Worm (Caenorhabditis elegans) whole organism, L2 larva: Measurements from ENCODE around the gene emg-1.
A peak's percentile ranks its signal among the peaks of the same experiment; 100 is the strongest.

Experiments used
- C34F6.9 ChIP-seq: fragments of 150-350 bp; optimal IDR thresholded peaks from 2 replicates; lab custom pipeline; 2014; ENCODE audit warnings: missing biosample characterization, missing genetic modification characterization
- F13H6.1 ChIP-seq: sonication (generic microtip); optimal IDR thresholded peaks from 2 replicates; lab custom pipeline; 2016; ENCODE audit warnings: missing genetic modification characterization, missing compliant biosample characterization
- R02D3.7 ChIP-seq: fragments of 150-350 bp; optimal IDR thresholded peaks from 2 replicates; lab custom pipeline; 2014; ENCODE audit warnings: missing biosample characterization, missing genetic modification characterization
- Y55F3AM.14 ChIP-seq: fragments of 200-800 bp; sonication (Bioruptor generic); optimal IDR thresholded peaks from 2 replicates; lab custom pipeline; 2018; ENCODE audit warnings: mild to moderate bottlenecking, missing genetic modification characterization, missing compliant biosample characterization
- ZK546.5 ChIP-seq: sonication (generic microtip); optimal IDR thresholded peaks from 2 replicates; lab custom pipeline; 2017; ENCODE audit warnings: missing biosample characterization, missing genetic modification characterization
- aly-2 ChIP-seq: fragments of 150-350 bp; optimal IDR thresholded peaks from 2 replicates; lab custom pipeline; 2014; ENCODE audit warnings: missing biosample characterization, missing genetic modification characterization
- ama-1 ChIP-seq: fragments of 150-350 bp; optimal IDR thresholded peaks from 2 replicates; lab custom pipeline; 2018; ENCODE audit warnings: inconsistent platforms
- blmp-1 ChIP-seq: sonication (generic microtip); optimal IDR thresholded peaks from 2 replicates; lab custom pipeline; 2017; ENCODE audit warnings: missing genetic modification characterization, mild to moderate bottlenecking, missing compliant biosample characterization, antibody characterized with exemption, moderate library complexity; ENCODE audit not compliant: insufficient read depth
- ceh-82 ChIP-seq: fragments of 150-350 bp; optimal IDR thresholded peaks from 2 replicates; lab custom pipeline; 2014; ENCODE audit warnings: missing biosample characterization, missing genetic modification characterization
- crh-2 ChIP-seq: sonication (generic microtip); optimal IDR thresholded peaks from 2 replicates; lab custom pipeline; 2017; ENCODE audit warnings: missing biosample characterization, missing genetic modification characterization
- dmd-4 ChIP-seq: sonication (generic microtip); optimal IDR thresholded peaks from 2 replicates; lab custom pipeline; 2017; ENCODE audit warnings: missing biosample characterization, missing genetic modification characterization
- egl-27 ChIP-seq: sonication (generic microtip); optimal IDR thresholded peaks from 3 replicates; lab custom pipeline; 2017; ENCODE audit warnings: missing biosample characterization, missing genetic modification reagents, missing genetic modification characterization
- elt-3 ChIP-seq: sonication (generic microtip); optimal IDR thresholded peaks from 2 replicates; lab custom pipeline; 2017; ENCODE audit warnings: missing biosample characterization, missing genetic modification characterization
- fos-1 ChIP-seq: fragments of 150-350 bp; optimal IDR thresholded peaks from 2 replicates; lab custom pipeline; 2014; ENCODE audit warnings: missing biosample characterization, missing genetic modification characterization
- gmeb-1 ChIP-seq: fragments of 150-350 bp; optimal IDR thresholded peaks from 2 replicates; lab custom pipeline; 2014; ENCODE audit warnings: missing biosample characterization, missing genetic modification characterization
- lin-13 ChIP-seq: fragments of 150-350 bp; optimal IDR thresholded peaks from 2 replicates; lab custom pipeline; 2014; ENCODE audit warnings: missing biosample characterization, missing genetic modification reagents, missing genetic modification characterization
- lin-39 ChIP-seq: fragments of 150-350 bp; optimal IDR thresholded peaks from 2 replicates; lab custom pipeline; 2014; ENCODE audit warnings: missing biosample characterization, missing genetic modification reagents, missing genetic modification characterization
- mab-5 ChIP-seq: fragments of 150-350 bp; optimal IDR thresholded peaks from 2 replicates; lab custom pipeline; 2014; ENCODE audit warnings: missing biosample characterization, missing genetic modification characterization
- mbf-1 ChIP-seq: sonication (generic microtip); optimal IDR thresholded peaks from 2 replicates; lab custom pipeline; 2017; ENCODE audit warnings: missing biosample characterization, missing genetic modification characterization
- nhr-10 ChIP-seq: sonication (generic microtip); optimal IDR thresholded peaks from 2 replicates; lab custom pipeline; 2017; ENCODE audit warnings: missing biosample characterization, missing genetic modification characterization
- nhr-11 ChIP-seq: fragments of 150-350 bp; optimal IDR thresholded peaks from 2 replicates; lab custom pipeline; 2014; ENCODE audit warnings: missing biosample characterization, missing genetic modification characterization
- nhr-12 ChIP-seq: fragments of 150-350 bp; optimal IDR thresholded peaks from 2 replicates; lab custom pipeline; 2014; ENCODE audit warnings: missing biosample characterization, missing genetic modification characterization
- nhr-129 ChIP-seq: fragments of 150-350 bp; optimal IDR thresholded peaks from 2 replicates; lab custom pipeline; 2014; ENCODE audit warnings: missing biosample characterization, missing genetic modification characterization
- nhr-23 ChIP-seq: fragments of 150-350 bp; optimal IDR thresholded peaks from 2 replicates; lab custom pipeline; 2014; ENCODE audit warnings: missing biosample characterization, missing genetic modification reagents, missing genetic modification characterization
- nhr-237 ChIP-seq: fragments of 150-350 bp; optimal IDR thresholded peaks from 2 replicates; lab custom pipeline; 2014; ENCODE audit warnings: missing biosample characterization, missing genetic modification characterization
- nhr-6 ChIP-seq: fragments of 150-350 bp; optimal IDR thresholded peaks from 2 replicates; lab custom pipeline; 2014; ENCODE audit warnings: missing biosample characterization, missing genetic modification characterization
- nhr-77 ChIP-seq: fragments of 150-350 bp; optimal IDR thresholded peaks from 2 replicates; lab custom pipeline; 2014; ENCODE audit warnings: missing biosample characterization, missing genetic modification characterization
- peb-1 ChIP-seq: fragments of 150-350 bp; optimal IDR thresholded peaks from 2 replicates; lab custom pipeline; 2014; ENCODE audit warnings: missing biosample characterization, missing genetic modification characterization
- sem-4 ChIP-seq: fragments of 150-350 bp; optimal IDR thresholded peaks from 2 replicates; lab custom pipeline; 2014; ENCODE audit warnings: missing biosample characterization, missing genetic modification reagents, missing genetic modification characterization
- sma-3 ChIP-seq: sonication (generic microtip); optimal IDR thresholded peaks from 2 replicates; lab custom pipeline; 2016; ENCODE audit warnings: missing genetic modification reagents, missing genetic modification characterization, missing compliant biosample characterization
- sma-9 ChIP-seq, 2 experiments: fragments of 150-350 bp in 1 of 2; sonication (generic microtip) in 1 of 2; optimal IDR thresholded peaks; 2 replicates each; lab custom pipeline; 2014 to 2016; ENCODE audit warnings: missing genetic modification characterization in 2 of 2, mild to moderate bottlenecking in 1 of 2, missing biosample characterization in 1 of 2, missing compliant biosample characterization in 1 of 2, missing genetic modification reagents in 1 of 2, moderate library complexity in 1 of 2
- snpc-4 ChIP-seq: fragments of 150-350 bp; optimal IDR thresholded peaks from 2 replicates; lab custom pipeline; 2014; ENCODE audit warnings: missing biosample characterization, missing genetic modification characterization
- unc-39 ChIP-seq: fragments of 150-350 bp; optimal IDR thresholded peaks from 2 replicates; lab custom pipeline; 2014; ENCODE audit warnings: missing biosample characterization, missing genetic modification characterization
- unc-62 ChIP-seq: fragments of 150-350 bp; optimal IDR thresholded peaks from 2 replicates; lab custom pipeline; 2014; ENCODE audit warnings: missing biosample characterization, missing genetic modification reagents, missing genetic modification characterization
- zag-1 ChIP-seq: fragments of 150-350 bp; optimal IDR thresholded peaks from 2 replicates; lab custom pipeline; 2014; ENCODE audit warnings: missing biosample characterization, missing genetic modification characterization
- ztf-11 ChIP-seq: sonication (generic microtip); optimal IDR thresholded peaks from 2 replicates; lab custom pipeline; 2017; ENCODE audit warnings: missing biosample characterization, missing genetic modification characterization
- ztf-4 ChIP-seq: fragments of 150-350 bp; optimal IDR thresholded peaks from 2 replicates; lab custom pipeline; 2014; ENCODE audit warnings: missing biosample characterization, missing genetic modification characterization

Gene emg-1

DNA sequence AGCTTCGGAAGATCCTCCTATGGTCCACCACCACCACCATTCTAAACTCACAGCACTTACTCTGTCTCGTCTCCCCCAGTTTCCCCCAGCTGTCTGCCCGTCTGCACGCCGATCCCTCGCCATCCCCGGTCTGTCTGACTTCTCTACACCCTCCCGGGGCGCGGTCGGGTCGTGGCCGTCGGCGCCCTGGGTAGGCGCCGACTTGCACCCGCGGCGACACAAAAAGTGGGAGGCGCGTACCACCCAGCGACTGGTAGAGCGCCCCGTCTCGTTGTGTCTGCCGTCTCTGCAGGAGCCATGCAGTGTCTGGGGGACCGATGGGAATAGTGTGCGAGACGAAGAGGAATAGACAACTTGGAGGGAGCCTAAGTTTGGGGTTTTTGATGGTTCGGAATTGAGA, 15.3 kb upstream of the emg-1 start (continued):
- no peak for TF ChIP-seq dmd-4 (tag; lab: Kevin White, UChicago)
- peak; percentile 91 for TF ChIP-seq sma-3 (GFP tag; lab: Kevin White, UChicago)
- TF ChIP-seq zag-1 (tag; lab: Kevin White, UChicago): peak; percentile 93
- TF ChIP-seq nhr-12 (tag; lab: Kevin White, UChicago): no peak
- TF ChIP-seq crh-2 (tag; lab: Kevin White, UChicago): peak; percentile 86
- peak; percentile 90 for TF ChIP-seq mab-5 (tag; lab: Kevin White, UChicago)
- TF ChIP-seq elt-3 (tag; lab: Kevin White, UChicago): no peak
- TF ChIP-seq lin-13 (GFP tag; lab: Kevin White, UChicago): peak; percentile 86
- peak; percentile 57 for TF ChIP-seq blmp-1 (tag; lab: Kevin White, UChicago)
- peak; percentile 4 for TF ChIP-seq nhr-10
- no peak for TF ChIP-seq lin-39 (tag; lab: Kevin White, UChicago)
- TF ChIP-seq ztf-11: no peak
- TF ChIP-seq ama-1 (lab: Kevin White, UChicago): no peak

DNA sequence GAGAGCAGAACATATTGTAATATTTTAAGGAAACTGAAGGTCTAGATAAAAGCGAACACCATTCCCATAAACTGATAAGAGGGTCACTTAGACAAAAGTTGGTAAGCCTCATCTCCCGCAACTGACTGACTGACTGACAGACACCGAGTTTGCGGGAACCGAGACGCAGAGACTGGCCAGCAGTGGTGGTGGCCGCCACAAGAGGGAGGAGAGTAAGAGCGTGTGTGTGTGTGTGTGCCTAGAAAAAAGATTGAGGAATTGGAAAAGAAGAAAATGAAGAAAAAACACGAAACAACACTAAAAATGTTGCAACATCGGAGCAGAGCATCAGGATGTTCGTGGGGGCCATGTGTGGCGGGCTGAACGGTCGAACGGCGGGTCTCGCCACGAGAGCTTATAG, 14.7 kb upstream of the emg-1 start:
- TF ChIP-seq crh-2 (tag; lab: Kevin White, UChicago) (no peak), zag-1 (tag; lab: Kevin White, UChicago) (peak; percentile 17), fos-1 (tag; lab: Kevin White, UChicago) (peak; percentile 32), Y55F3AM.14 (GFP tag; lab: Kevin White, UChicago) (peak; percentile 57)

DNA sequence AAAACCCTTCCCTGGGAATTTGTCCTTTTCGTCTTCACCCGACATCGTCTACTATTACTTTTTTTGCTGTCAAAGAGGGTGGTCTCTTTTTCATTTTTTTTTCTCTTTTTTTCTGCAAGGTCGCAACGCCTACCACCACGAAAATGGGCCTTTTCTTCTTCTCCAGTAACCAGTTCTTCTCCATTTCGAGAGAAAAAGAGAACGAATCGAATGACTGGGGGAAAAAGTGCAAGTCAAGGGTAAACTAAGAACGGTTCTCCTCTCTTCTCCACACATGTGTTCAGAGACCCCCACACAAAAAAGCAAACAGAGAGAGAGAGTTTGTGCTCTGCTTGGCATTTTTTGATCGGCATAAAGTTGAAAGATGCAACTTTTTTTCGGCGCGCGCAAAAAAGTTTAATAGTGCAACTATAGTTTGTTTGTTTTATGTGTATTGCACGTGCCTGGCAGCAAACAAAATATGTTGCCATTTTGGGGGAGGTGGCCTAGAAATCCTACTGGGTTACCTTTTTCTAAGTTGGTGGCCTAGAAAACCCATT, 12.8 kb upstream of the emg-1 start:
- TF ChIP-seq egl-27 (tag; lab: Kevin White, UChicago) (peak; percentile 32), dmd-4 (tag; lab: Kevin White, UChicago) (no peak), sem-4 (tag; lab: Kevin White, UChicago) (no peak), blmp-1 (tag; lab: Kevin White, UChicago) (peak; percentile 44), lin-39 (tag; lab: Kevin White, UChicago) (no peak), nhr-129 (tag; lab: Kevin White, UChicago) (peak; percentile 32), C34F6.9 (tag; lab: Kevin White, UChicago) (no peak), R02D3.7 (tag; lab: Kevin White, UChicago) (no peak), nhr-77 (tag; lab: Kevin White, UChicago) (no peak), nhr-11 (tag; lab: Kevin White, UChicago) (no peak), ztf-11 (no peak), nhr-6 (tag; lab: Kevin White, UChicago) (no peak), elt-3 (tag; lab: Kevin White, UChicago) (no peak), ZK546.5 (tag; lab: Kevin White, UChicago) (no peak), mbf-1 (tag; lab: Kevin White, UChicago) (no peak), gmeb-1 (no peak), nhr-237 (tag; lab: Kevin White, UChicago) (no peak), unc-62 (GFP tag; lab: Kevin White, UChicago) (no peak), peb-1 (tag; lab: Kevin White, UChicago) (no peak), ceh-82 (no peak), snpc-4 (no peak), nhr-23 (tag; lab: Kevin White, UChicago) (no peak), sma-3 (GFP tag; lab: Kevin White, UChicago) (no peak), sma-9 (GFP tag; optimal IDR thresholded peaks at IDR 0.05; lab: Kevin White, UChicago) (peak; percentile 41), sma-9 (tag; optimal IDR thresholded peaks at IDR 0.05; lab: Kevin White, UChicago) (no peak), F13H6.1 (tag; lab: Kevin White, UChicago) (peak; percentile 82), fos-1 (tag; lab: Kevin White, UChicago) (peak; percentile 33), nhr-12 (tag; lab: Kevin White, UChicago) (no peak)

DNA sequence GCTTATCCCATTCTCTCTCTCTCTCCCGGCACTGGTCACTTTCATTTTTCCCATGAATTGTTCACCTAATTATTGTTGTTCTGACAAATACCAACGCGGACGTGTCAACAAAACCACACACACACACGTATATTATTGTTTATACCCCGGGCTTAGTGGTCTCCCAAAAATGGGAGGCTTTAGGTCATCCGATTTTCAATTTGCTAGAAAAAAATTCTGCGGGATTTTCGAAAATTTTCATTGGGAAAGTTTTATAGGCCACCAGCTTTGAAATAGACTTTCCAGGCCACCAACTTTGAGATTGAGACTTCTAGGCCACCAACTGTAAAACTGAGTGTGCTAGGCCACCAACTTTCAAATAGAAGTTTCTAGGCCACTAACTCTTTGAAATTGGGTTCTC, 11.4 kb upstream of the emg-1 start:
- no peak for TF ChIP-seq C34F6.9 (tag; lab: Kevin White, UChicago)
- TF ChIP-seq nhr-77 (tag; lab: Kevin White, UChicago): no peak
- no peak for TF ChIP-seq ama-1 (lab: Kevin White, UChicago)
- TF ChIP-seq dmd-4 (tag; lab: Kevin White, UChicago): no peak
- no peak for TF ChIP-seq ztf-11
- no peak for TF ChIP-seq ztf-4
- no peak for TF ChIP-seq aly-2 (tag; lab: Kevin White, UChicago)
- no peak for TF ChIP-seq elt-3 (tag; lab: Kevin White, UChicago)
- TF ChIP-seq fos-1 (tag; lab: Kevin White, UChicago): no peak
- no peak for TF ChIP-seq sem-4 (tag; lab: Kevin White, UChicago)
- no peak for TF ChIP-seq unc-39 (tag; lab: Kevin White, UChicago)
- no peak for TF ChIP-seq F13H6.1 (tag; lab: Kevin White, UChicago)
- TF ChIP-seq, all 48 proteins: peak for 0
